Fruit fly (Drosophila melanogaster): ENCODE measurements around the gene Apc2.

The Apc2 gene

dm6 chr3R:24150103-24150502, 13.7 kb upstream of the Apc2 start, which contains the start of gene p38c:
Gene p38c, minus strand, starts transcription at chr3R:24150203.
- TF ChIP-seq noc (tag; optimal IDR thresholded peaks at IDR 0.05), result no peak

dm6 chr3R:24151924-24152809, 11.6 kb upstream of the Apc2 start, which contains the start of the genes p38a and CG6178:
Gene p38a, minus strand, starts transcription at chr3R:24152321.
Gene CG6178, plus strand, starts transcription at chr3R:24152347.
- peak; percentile 99 for TF ChIP-seq noc (tag; optimal IDR thresholded peaks at IDR 0.05)

dm6 chr3R:24161173-24161811, 2.5 kb upstream of the Apc2 start, which contains the start of the genes Myo95E and TBC1d7:
Gene Myo95E, minus strand, starts transcription at chr3R:24161498.
Gene TBC1d7, plus strand, starts transcription at chr3R:24161727.
- TF ChIP-seq noc (tag; optimal IDR thresholded peaks at IDR 0.05), result peak; percentile 79

dm6 chr3R:24162774-24163555, 801 bp upstream of the Apc2 start, which contains the start of gene mRpS24:
Gene mRpS24, minus strand, starts transcription at chr3R:24163545.
- TF ChIP-seq noc (tag; optimal IDR thresholded peaks at IDR 0.05), result no peak

dm6 chr3R:24169362-24169761, 5.6 kb downstream of the Apc2 start, which contains the start of gene CG5510:
Gene CG5510, minus strand, starts transcription at chr3R:24169562.
- no peak for TF ChIP-seq noc (tag; optimal IDR thresholded peaks at IDR 0.05)

dm6 chr3R:24172379-24172778, 8.6 kb downstream of the Apc2 start, which contains the start of gene CG13606:
Gene CG13606, plus strand, starts transcription at chr3R:24172628.
- TF ChIP-seq noc (tag; optimal IDR thresholded peaks at IDR 0.05), result no peak

- TF ChIP-seq noc (tag; optimal IDR thresholded peaks at IDR 0.05), result no peak
Observed at dm6 chr3R:24186188-24186587, 22.4 kb downstream of the Apc2 start, which contains the start of gene mora. Gene mora, plus strand, starts transcription at chr3R:24186359.

dm6 chr3R:24188619-24189018, 24.9 kb downstream of the Apc2 start, which contains the start of gene CG5515:
Gene CG5515, minus strand, starts transcription at chr3R:24188896.
- TF ChIP-seq noc (tag; optimal IDR thresholded peaks at IDR 0.05), result no peak

- peak; percentile 95 for TF ChIP-seq noc (tag; optimal IDR thresholded peaks at IDR 0.05)
Observed at dm6 chr3R:24193373-24193879, 29.7 kb downstream of the Apc2 start, which contains the start of the genes SMC6 and CG6204. Gene SMC6, minus strand, starts transcription at chr3R:24193423. Gene CG6204, plus strand, starts transcription at chr3R:24193832.

dm6 chr3R:24202723-24203122, 39.0 kb downstream of the Apc2 start:
- TF ChIP-seq noc (tag; optimal IDR thresholded peaks at IDR 0.05), result no peak

dm6 chr3R:24203426-24203825, 39.7 kb downstream of the Apc2 start:
- TF ChIP-seq noc (tag; optimal IDR thresholded peaks at IDR 0.05), result no peak

- no peak for TF ChIP-seq noc (tag; optimal IDR thresholded peaks at IDR 0.05)
Observed at dm6 chr3R:24204022-24204421, 40.3 kb downstream of the Apc2 start.

dm6 chr3R:24205234-24205894, 41.6 kb downstream of the Apc2 start:
- TF ChIP-seq noc (tag; optimal IDR thresholded peaks at IDR 0.05), result no peak

- TF ChIP-seq noc (tag; optimal IDR thresholded peaks at IDR 0.05), result no peak
Observed at dm6 chr3R:24205935-24206334, 42.2 kb downstream of the Apc2 start.
